Worm (Caenorhabditis elegans) whole organism, L1 larva: ENCODE measurements around the gene W10C6.2.

Source experiments
- ces-1 ChIP-seq: fragments of 150-350 bp; optimal IDR thresholded peaks from 2 replicates; lab custom pipeline; 2014; ENCODE audit warnings: missing biosample characterization, missing genetic modification reagents, missing genetic modification characterization
- unc-62 ChIP-seq: fragments of 150-350 bp; optimal IDR thresholded peaks from 2 replicates; lab custom pipeline; 2014; ENCODE audit warnings: missing biosample characterization, missing genetic modification reagents, missing genetic modification characterization

- no peak for TF ChIP-seq unc-62
- TF ChIP-seq ces-1: no peak
These were observed 5.7 kb upstream of the W10C6.2 start, which contains the start of gene F40F8.1 for ce11 chrII:11127364-11127763.
